Worm (Caenorhabditis elegans) whole organism, L4/young adult: ENCODE results near the gene F40G9.5.

Experiments used
- dao-5 ChIP-seq: sonication (generic microtip); optimal IDR thresholded peaks from 2 replicates; lab custom pipeline; 2016; ENCODE audit warnings: missing genotype, missing genetic modification characterization, moderate library complexity, missing compliant biosample characterization
- him-1 ChIP-seq: sonication (generic microtip); optimal IDR thresholded peaks from 2 replicates; lab custom pipeline; 2016; ENCODE audit warnings: missing genotype, missing genetic modification reagents, missing genetic modification characterization, missing compliant biosample characterization

ce11 chrIII:151084-151483 is 30.0 kb upstream of the F40G9.5 start:
- TF ChIP-seq him-1 (tag; lab: Kevin White, UChicago) (no peak), dao-5 (tag; lab: Kevin White, UChicago) (no peak)
